Fruit fly (Drosophila melanogaster): ENCODE data around the gene e.
A peak's percentile ranks its signal among the peaks of the same experiment; 100 is the strongest.

DNA sequence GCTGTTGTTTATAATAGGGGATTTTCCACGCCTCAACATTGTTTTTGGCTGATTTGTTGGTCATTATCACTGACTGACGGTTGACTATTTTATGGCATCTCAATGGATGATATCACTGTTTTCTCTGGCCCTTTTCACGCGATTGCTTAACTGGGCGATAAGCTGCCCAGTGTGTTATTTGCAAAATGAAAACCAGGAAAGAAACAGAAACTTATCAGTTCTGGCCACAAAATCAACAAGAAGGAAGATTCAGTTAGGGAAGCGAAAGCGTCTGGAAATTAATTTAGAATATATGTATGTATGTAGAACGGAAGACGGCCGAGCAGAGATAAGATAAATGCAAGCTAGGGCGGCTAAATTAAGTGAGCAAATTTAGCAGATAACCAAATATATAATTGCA, 55.0 kb downstream of the e start:
- no peak for TF ChIP-seq CG7045 (GFP tag; optimal IDR thresholded peaks at IDR 0.05)
- TF ChIP-seq CG33017 (tag; optimal IDR thresholded peaks at IDR 0.05) = no peak
- no peak for TF ChIP-seq Crg-1 (GFP tag; optimal IDR thresholded peaks at IDR 0.05)
- TF ChIP-seq kay (GFP tag; ENCODE audit: borderline replicate concordance) = peak; percentile 80
- no peak for TF ChIP-seq cnc (optimal IDR thresholded peaks at IDR 0.05)
- TF ChIP-seq cic (GFP tag; optimal IDR thresholded peaks at IDR 0.05) = peak; percentile 79
- TF ChIP-seq CG12768 (GFP tag; optimal IDR thresholded peaks at IDR 0.05) = no peak
- no peak for TF ChIP-seq CG11617 (GFP tag; optimal IDR thresholded peaks at IDR 0.05)
- TF ChIP-seq pad (GFP tag; optimal IDR thresholded peaks at IDR 0.05) = no peak
- no peak for TF ChIP-seq Hr96 (GFP tag; optimal IDR thresholded peaks at IDR 0.05)
- TF ChIP-seq CG7101 (tag; optimal IDR thresholded peaks at IDR 0.05) = no peak
- TF ChIP-seq Mnt (GFP tag; optimal IDR thresholded peaks at IDR 0.05) = no peak
- TF ChIP-seq CG14711 (tag; optimal IDR thresholded peaks at IDR 0.05) = no peak
- TF ChIP-seq toe (GFP tag; optimal IDR thresholded peaks at IDR 0.05) = no peak
